Worm (Caenorhabditis elegans): ENCODE results near the gene K01A12.2.

ce11 chrX:8608756-8609155 is 4.4 kb upstream of the K01A12.2 start:
- TF ChIP-seq mdl-1 (tag; optimal IDR thresholded peaks at IDR 0.05) (no peak), sea-2 (GFP tag; optimal IDR thresholded peaks at IDR 0.05) (no peak), nhr-237 (tag; optimal IDR thresholded peaks at IDR 0.05) (no peak), fkh-2 (tag; optimal IDR thresholded peaks at IDR 0.05) (no peak)

All from whole organism, L3 larva.